Worm (Caenorhabditis elegans) whole organism, midembryonic: ENCODE results near the gene srh-104.

Source experiments
- cog-1 ChIP-seq: sonication (generic microtip); optimal IDR thresholded peaks from 2 replicates; lab custom pipeline; 2016; ENCODE audit warnings: missing genetic modification characterization, missing compliant biosample characterization
- flt-1 ChIP-seq: fragments of 200-800 bp; sonication (Bioruptor generic); IDR thresholded peaks from 2 replicates; pipeline ENCODE4 v1.3.6; 2022; ENCODE audit warnings: missing genetic modification characterization, missing compliant biosample characterization
- tab-1 ChIP-seq: fragments of 200-800 bp; sonication (Bioruptor generic); IDR thresholded peaks from 2 replicates; pipeline ENCODE4 v1.3.6; 2022; ENCODE audit warnings: missing genetic modification characterization, missing compliant biosample characterization
- ztf-29 ChIP-seq: fragments of 200-800 bp; sonication (Bioruptor generic); IDR thresholded peaks from 2 replicates; pipeline ENCODE4 v1.3.6; 2022; ENCODE audit warnings: missing genetic modification reagents, missing genetic modification characterization, missing compliant biosample characterization

- TF ChIP-seq cog-1 (tag; lab: Kevin White, UChicago) (no peak), flt-1 (GFP tag; lab: Robert Waterston, UW) (no peak), tab-1 (GFP tag; lab: Robert Waterston, UW) (no peak), ztf-29 (GFP tag; lab: Robert Waterston, UW) (no peak)
Observed at ce11 chrV:16246579-16246978, 2.6 kb upstream of the srh-104 start, which contains the start of gene srh-95.
